Fruit fly (Drosophila melanogaster): Measurements from ENCODE around the gene GstO1.

Gene GstO1

DNA sequence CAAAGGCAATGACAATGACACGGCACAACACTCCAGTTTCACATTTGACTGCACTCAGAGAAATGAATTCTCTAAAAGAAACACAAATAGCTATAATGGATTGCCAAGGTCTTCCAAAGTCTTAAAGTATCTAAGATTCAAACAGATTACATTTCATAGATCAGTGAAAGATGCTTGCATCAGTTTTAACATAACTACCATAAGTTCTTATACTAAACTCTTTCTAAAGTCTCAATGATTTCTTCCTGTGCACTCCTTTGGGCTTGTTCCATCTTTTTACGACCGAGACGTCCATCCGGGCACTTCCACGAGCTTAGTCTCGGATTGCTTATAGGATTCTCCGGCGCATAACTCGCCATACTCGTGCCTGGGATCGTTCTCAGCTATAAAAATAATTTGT lies 17.5 kb upstream of the GstO1 start:
- TF ChIP-seq CG12768 (GFP tag; optimal IDR thresholded peaks at IDR 0.05), result no peak
- no peak for TF ChIP-seq CG7045 (GFP tag; optimal IDR thresholded peaks at IDR 0.05)
- no peak for TF ChIP-seq CG14711 (tag; optimal IDR thresholded peaks at IDR 0.05)
- TF ChIP-seq cnc (optimal IDR thresholded peaks at IDR 0.05), result no peak
- no peak for TF ChIP-seq tj (GFP tag; optimal IDR thresholded peaks at IDR 0.05)
- TF ChIP-seq kay (GFP tag; ENCODE audit: borderline replicate concordance), result no peak
- no peak for TF ChIP-seq Hr96 (GFP tag; optimal IDR thresholded peaks at IDR 0.05)
- no peak for TF ChIP-seq ovo (GFP tag; optimal IDR thresholded peaks at IDR 0.05)
- TF ChIP-seq Mnt (GFP tag; optimal IDR thresholded peaks at IDR 0.05), result no peak
- no peak for TF ChIP-seq Crg-1 (GFP tag; optimal IDR thresholded peaks at IDR 0.05)
- TF ChIP-seq Clk (GFP tag; optimal IDR thresholded peaks at IDR 0.05), result no peak
- no peak for TF ChIP-seq toe (GFP tag; optimal IDR thresholded peaks at IDR 0.05)
- TF ChIP-seq CG11617 (GFP tag; optimal IDR thresholded peaks at IDR 0.05), result no peak
- no peak for TF ChIP-seq bab1 (GFP tag; optimal IDR thresholded peaks at IDR 0.05)
- no peak for TF ChIP-seq CG33017 (tag; optimal IDR thresholded peaks at IDR 0.05)
- no peak for TF ChIP-seq CG1620 (GFP tag; optimal IDR thresholded peaks at IDR 0.05)
- no peak for TF ChIP-seq CG5204 (GFP tag; optimal IDR thresholded peaks at IDR 0.05)

dm6 chr3L:8541669-8542068 lies 17.0 kb upstream of the GstO1 start:
- TF ChIP-seq CG14711 (tag; optimal IDR thresholded peaks at IDR 0.05), result no peak
- TF ChIP-seq toe (GFP tag; optimal IDR thresholded peaks at IDR 0.05), result no peak
- no peak for TF ChIP-seq ovo (GFP tag; optimal IDR thresholded peaks at IDR 0.05)
- TF ChIP-seq pad (GFP tag; optimal IDR thresholded peaks at IDR 0.05), result no peak
- no peak for TF ChIP-seq CG5204 (GFP tag; optimal IDR thresholded peaks at IDR 0.05)
- TF ChIP-seq CG7101 (tag; optimal IDR thresholded peaks at IDR 0.05), result no peak
- no peak for TF ChIP-seq CG12768 (GFP tag; optimal IDR thresholded peaks at IDR 0.05)
- no peak for TF ChIP-seq Clk (GFP tag; optimal IDR thresholded peaks at IDR 0.05)
- no peak for TF ChIP-seq CG11617 (GFP tag; optimal IDR thresholded peaks at IDR 0.05)
- no peak for TF ChIP-seq bab1 (GFP tag; optimal IDR thresholded peaks at IDR 0.05)
- TF ChIP-seq CG33017 (tag; optimal IDR thresholded peaks at IDR 0.05), result no peak
- TF ChIP-seq Hr96 (GFP tag; optimal IDR thresholded peaks at IDR 0.05), result no peak
- no peak for TF ChIP-seq CG7045 (GFP tag; optimal IDR thresholded peaks at IDR 0.05)
- no peak for TF ChIP-seq cnc (optimal IDR thresholded peaks at IDR 0.05)
- no peak for TF ChIP-seq CG1620 (GFP tag; optimal IDR thresholded peaks at IDR 0.05)
- no peak for TF ChIP-seq tj (GFP tag; optimal IDR thresholded peaks at IDR 0.05)
- TF ChIP-seq cic (GFP tag; optimal IDR thresholded peaks at IDR 0.05), result no peak
- TF ChIP-seq Mnt (GFP tag; optimal IDR thresholded peaks at IDR 0.05), result no peak
- no peak for TF ChIP-seq kay (GFP tag; ENCODE audit: borderline replicate concordance)

DNA sequence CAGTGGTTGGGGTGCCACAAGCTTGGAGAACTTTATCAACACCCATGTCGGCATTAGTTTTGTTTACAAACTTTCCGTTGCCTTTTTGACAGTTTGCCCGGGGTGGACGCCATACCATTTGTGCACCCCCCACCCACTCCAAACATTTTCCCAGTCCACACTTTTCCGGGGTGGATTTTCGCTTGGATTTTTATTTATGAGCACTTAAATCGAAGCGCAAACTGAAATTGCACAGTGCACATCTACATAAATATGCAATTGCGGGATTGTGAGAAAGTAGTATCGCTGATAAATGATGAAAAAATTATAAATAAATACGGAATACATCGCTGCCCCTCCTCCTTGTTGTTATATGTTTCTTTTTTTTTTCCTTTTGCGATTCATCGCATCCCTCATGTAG lies 15.8 kb upstream of the GstO1 start:
- TF ChIP-seq CG33017 (tag; optimal IDR thresholded peaks at IDR 0.05) (no peak), CG7045 (GFP tag; optimal IDR thresholded peaks at IDR 0.05) (no peak), toe (GFP tag; optimal IDR thresholded peaks at IDR 0.05) (no peak), ovo (GFP tag; optimal IDR thresholded peaks at IDR 0.05) (no peak)

DNA sequence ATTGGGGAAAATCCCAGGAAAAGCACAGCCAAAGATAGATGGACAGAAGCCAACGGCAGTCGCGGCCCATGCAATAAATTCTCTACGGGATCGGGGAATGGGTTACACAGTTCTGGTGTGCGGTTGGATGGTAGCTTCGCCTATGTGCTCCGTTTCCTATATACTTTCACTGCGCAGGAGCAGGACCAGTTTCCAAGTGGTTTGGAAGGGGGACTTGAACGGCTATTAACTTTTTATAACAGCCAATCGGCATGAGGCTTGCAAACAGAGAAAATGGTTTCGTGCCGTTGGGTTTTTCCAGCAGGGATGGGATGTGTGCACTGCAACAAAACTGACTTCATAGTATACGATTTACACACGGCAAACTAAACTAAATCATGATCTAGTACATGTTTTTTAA lies 13.7 kb upstream of the GstO1 start:
- TF ChIP-seq CG7045 (GFP tag; optimal IDR thresholded peaks at IDR 0.05) (no peak), bab1 (GFP tag; optimal IDR thresholded peaks at IDR 0.05) (no peak), Mnt (GFP tag; optimal IDR thresholded peaks at IDR 0.05) (no peak)

DNA sequence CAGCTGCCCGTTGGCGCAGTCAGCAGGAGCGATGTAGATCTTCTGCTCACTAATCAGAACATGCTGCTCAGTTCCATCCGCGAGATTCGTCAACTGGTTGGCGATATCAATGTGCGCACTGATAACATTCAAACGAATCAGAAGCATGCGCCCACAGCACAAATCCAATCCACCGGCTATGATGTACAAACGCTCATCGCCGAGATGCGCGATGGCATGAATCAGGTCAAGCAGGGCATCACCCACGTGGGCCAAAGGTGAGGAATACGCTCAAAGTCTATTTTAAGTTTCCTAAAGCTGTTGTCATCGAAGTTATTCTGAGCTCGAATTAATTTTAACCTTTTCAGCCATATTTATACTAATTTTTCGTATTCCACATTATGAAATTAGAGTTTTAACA lies 11.7 kb upstream of the GstO1 start:
- TF ChIP-seq cnc (optimal IDR thresholded peaks at IDR 0.05), result no peak
- TF ChIP-seq Mnt (GFP tag; optimal IDR thresholded peaks at IDR 0.05), result no peak
- TF ChIP-seq CG11617 (GFP tag; optimal IDR thresholded peaks at IDR 0.05), result no peak
- TF ChIP-seq CG7101 (tag; optimal IDR thresholded peaks at IDR 0.05), result no peak
- TF ChIP-seq CG12768 (GFP tag; optimal IDR thresholded peaks at IDR 0.05), result no peak
- no peak for TF ChIP-seq ovo (GFP tag; optimal IDR thresholded peaks at IDR 0.05)
- no peak for TF ChIP-seq CG5204 (GFP tag; optimal IDR thresholded peaks at IDR 0.05)
- TF ChIP-seq Hr96 (GFP tag; optimal IDR thresholded peaks at IDR 0.05), result no peak
- no peak for TF ChIP-seq tj (GFP tag; optimal IDR thresholded peaks at IDR 0.05)
- no peak for TF ChIP-seq CG1620 (GFP tag; optimal IDR thresholded peaks at IDR 0.05)
- TF ChIP-seq cic (GFP tag; optimal IDR thresholded peaks at IDR 0.05), result no peak
- TF ChIP-seq CG14711 (tag; optimal IDR thresholded peaks at IDR 0.05), result no peak
- TF ChIP-seq kay (GFP tag; ENCODE audit: borderline replicate concordance), result no peak
- no peak for TF ChIP-seq CG7045 (GFP tag; optimal IDR thresholded peaks at IDR 0.05)

DNA sequence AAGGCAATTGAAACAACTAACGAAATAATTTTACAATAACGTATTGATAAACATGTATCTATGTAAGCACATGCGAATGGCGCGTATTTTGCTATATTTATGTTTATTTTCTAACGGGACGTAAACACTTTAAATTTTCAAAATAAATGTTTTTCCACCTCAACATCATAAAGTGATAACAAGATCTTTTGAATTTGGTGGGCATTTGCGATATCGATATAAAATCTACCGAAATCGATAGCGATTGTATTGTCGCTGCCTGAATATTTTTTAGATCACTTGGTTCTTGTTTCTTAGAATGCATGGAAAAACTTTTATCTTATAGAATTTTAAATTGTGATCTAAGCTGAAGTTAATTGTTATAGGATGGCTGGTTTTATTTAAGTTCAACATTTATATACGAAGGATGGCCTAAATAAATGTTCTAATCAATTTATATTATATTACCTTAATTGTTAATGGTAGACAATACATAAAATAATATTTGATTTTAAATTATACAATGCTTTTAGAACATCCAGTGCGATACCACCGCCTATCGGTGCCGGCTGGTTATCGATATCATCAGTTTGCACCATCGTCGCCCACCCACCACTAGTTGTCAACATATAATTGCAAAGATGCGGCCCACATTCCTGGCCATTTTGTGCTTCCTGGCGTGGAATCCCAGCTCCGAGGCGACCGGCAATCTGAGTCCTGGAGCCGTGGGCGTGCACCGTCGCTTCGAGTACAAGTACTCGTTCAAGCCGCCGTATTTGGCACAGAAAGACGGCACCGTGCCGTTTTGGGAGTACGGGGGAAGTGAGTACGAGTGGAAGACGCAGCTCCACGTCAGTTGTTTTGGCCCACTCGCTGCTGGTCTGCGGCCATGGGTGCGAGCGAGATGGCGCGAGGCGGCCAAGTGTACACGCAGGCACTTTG lies 10.0 kb upstream of the GstO1 start, which contains the start of gene ergic53:
Gene ergic53 (plus strand): TSS at position 592 of the 921 bp plus-strand sequence.
- peak; percentile 1 for TF ChIP-seq bab1 (GFP tag; optimal IDR thresholded peaks at IDR 0.05)
- peak; percentile 45 for TF ChIP-seq tj (GFP tag; optimal IDR thresholded peaks at IDR 0.05)
- no peak for TF ChIP-seq cnc (optimal IDR thresholded peaks at IDR 0.05)
- no peak for TF ChIP-seq CG33017 (tag; optimal IDR thresholded peaks at IDR 0.05)
- no peak for TF ChIP-seq toe (GFP tag; optimal IDR thresholded peaks at IDR 0.05)
- TF ChIP-seq Crg-1 (GFP tag; optimal IDR thresholded peaks at IDR 0.05), result no peak
- peak; percentile 46 for TF ChIP-seq CG12768 (GFP tag; optimal IDR thresholded peaks at IDR 0.05)
- no peak for TF ChIP-seq CG1620 (GFP tag; optimal IDR thresholded peaks at IDR 0.05)
- no peak for TF ChIP-seq cic (GFP tag; optimal IDR thresholded peaks at IDR 0.05)
- no peak for TF ChIP-seq Clk (GFP tag; optimal IDR thresholded peaks at IDR 0.05)
- no peak for TF ChIP-seq CG14711 (tag; optimal IDR thresholded peaks at IDR 0.05)
- peak; percentile 68 for TF ChIP-seq Mnt (GFP tag; optimal IDR thresholded peaks at IDR 0.05)
- TF ChIP-seq kay (GFP tag; ENCODE audit: borderline replicate concordance), result no peak
- TF ChIP-seq pad (GFP tag; optimal IDR thresholded peaks at IDR 0.05), result no peak
- TF ChIP-seq CG11617 (GFP tag; optimal IDR thresholded peaks at IDR 0.05), result peak; percentile 34
